Fruit fly (Drosophila melanogaster) whole organism, wandering third instar larva: ENCODE data around the gene Evi5.

Experiments
- CG32264 ChIP-seq: fragments of 200-800 bp; sonication (Bioruptor generic); optimal IDR thresholded peaks from 2 replicates; lab custom pipeline; 2016; ENCODE audit warnings: missing biosample characterization, missing genetic modification characterization
- N ChIP-seq: fragments of >200 bp; optimal IDR thresholded peaks from 2 replicates; lab custom pipeline; 2018; ENCODE audit warnings: missing biosample characterization, missing external identifiers, missing genetic modification characterization
- Sp1 ChIP-seq: fragments of 200-800 bp; sonication (Bioruptor generic); optimal IDR thresholded peaks from 3 replicates; lab custom pipeline; 2019; ENCODE audit warnings: missing biosample characterization, mild to moderate bottlenecking, missing genetic modification characterization, moderate library complexity
- Vsx2 ChIP-seq: fragments of 200-300, 225-300 bp; sonication (Bioruptor generic); optimal IDR thresholded peaks from 2 replicates; lab custom pipeline; 2018; ENCODE audit warnings: missing biosample characterization, missing genetic modification characterization; ENCODE audit not compliant: partially characterized antibody
- br ChIP-seq: fragments of 200-800 bp; sonication (Bioruptor generic); optimal IDR thresholded peaks from 2 replicates; lab custom pipeline; 2016; ENCODE audit warnings: missing biosample characterization, missing genetic modification characterization
- ey ChIP-seq: fragments of 200-800 bp; sonication (Bioruptor generic); optimal IDR thresholded peaks from 2 replicates; lab custom pipeline; 2016; ENCODE audit warnings: missing biosample characterization, missing genetic modification characterization
- pan ChIP-seq: fragments of >200 bp; optimal IDR thresholded peaks from 2 replicates; lab custom pipeline; 2017
- psq ChIP-seq: fragments of 200-800 bp; sonication (Bioruptor generic); optimal IDR thresholded peaks from 3 replicates; lab custom pipeline; 2017; ENCODE audit warnings: missing biosample characterization, mild to moderate bottlenecking, missing genetic modification characterization, moderate library complexity
- woc ChIP-seq: sonication (Bioruptor generic); optimal IDR thresholded peaks from 2 replicates; lab custom pipeline; 2016; ENCODE audit warnings: missing biosample characterization, mild to moderate bottlenecking, missing genetic modification characterization

dm6 chrX:11483297-11483696, 29.1 kb upstream of the Evi5 start, which contains the start of gene Uba5:
- no peak for TF ChIP-seq br (GFP tag; lab: Kevin White, UChicago)
- TF ChIP-seq N (GFP tag; lab: Kevin White, UChicago) = no peak
- no peak for TF ChIP-seq psq (GFP tag; lab: Kevin White, UChicago)
- TF ChIP-seq ey = no peak
- TF ChIP-seq woc = no peak
- TF ChIP-seq Vsx2 (GFP tag; lab: Kevin White, UChicago) = no peak
- TF ChIP-seq CG32264 = no peak
- TF ChIP-seq pan = no peak
- TF ChIP-seq Sp1 = no peak
